Fruit fly (Drosophila melanogaster) whole organism, pupa: ENCODE results near the gene cbt.

Experiments
- CG13204 ChIP-seq: fragments of 200-800 bp; sonication (Bioruptor generic); optimal IDR thresholded peaks from 2 replicates; lab custom pipeline; 2018; ENCODE audit warnings: missing biosample characterization, mild to moderate bottlenecking, missing genetic modification characterization, moderate library complexity
- CG17806 ChIP-seq: fragments of 200-800 bp; sonication (Bioruptor generic); optimal IDR thresholded peaks from 2 replicates; lab custom pipeline; 2018; ENCODE audit warnings: missing biosample characterization, mild to moderate bottlenecking, missing genetic modification characterization, moderate library complexity
- CG8301 ChIP-seq: fragments of 200-800 bp; sonication (Bioruptor generic); optimal IDR thresholded peaks from 2 replicates; lab custom pipeline; 2018; ENCODE audit warnings: missing biosample characterization, mild to moderate bottlenecking, missing genetic modification characterization
- D1 ChIP-seq: fragments of 200-800 bp; sonication (Bioruptor generic); optimal IDR thresholded peaks from 2 replicates; lab custom pipeline; 2018; ENCODE audit warnings: missing biosample characterization, mild to moderate bottlenecking, missing genetic modification characterization, moderate library complexity

cbt gene

dm6 chr2L:426449-426848 is 53.0 kb downstream of the cbt start:
- TF ChIP-seq CG8301 (tag; lab: Kevin White, UChicago) (no peak), CG13204 (GFP tag; lab: Kevin White, UChicago) (no peak), CG17806 (no peak), D1 (tag; lab: Kevin White, UChicago) (no peak)
